Worm (Caenorhabditis elegans) whole organism, L4 larva: Measurements from ENCODE around the gene R01H2.4.

Source experiments
- nhr-11 ChIP-seq: fragments of 150-350 bp; optimal IDR thresholded peaks from 2 replicates; lab custom pipeline; 2014; ENCODE audit warnings: missing biosample characterization, missing genetic modification characterization
- zfp-3 ChIP-seq: fragments of 200-800 bp; sonication (Bioruptor generic); conservative IDR thresholded peaks from 2 replicates; pipeline ENCODE4 v1.3.6; 2022; ENCODE audit warnings: missing genetic modification reagents, missing genetic modification characterization, missing compliant biosample characterization

ce11 chrIII:7067385-7067896 lies 3.4 kb upstream of the R01H2.4 start, which contains the start of gene ger-1:
- TF ChIP-seq zfp-3 (GFP tag; lab: Robert Waterston, UW) (no peak), nhr-11 (tag; lab: Kevin White, UChicago) (no peak)
